Worm (Caenorhabditis elegans) whole organism, L1 larva: ENCODE results near the gene nhr-31.
A peak's percentile ranks its signal among the peaks of the same experiment; 100 is the strongest.

Experiments used
- F16B12.6 ChIP-seq: fragments of 150-350 bp; optimal IDR thresholded peaks from 2 replicates; lab custom pipeline; 2014; ENCODE audit warnings: missing biosample characterization, missing genetic modification characterization
- ama-1 ChIP-seq: fragments of 150-350 bp; optimal IDR thresholded peaks from 2 replicates; lab custom pipeline; 2014
- ceh-88 ChIP-seq: fragments of 200-800 bp; sonication (Bioruptor generic); IDR thresholded peaks from 2 replicates; pipeline ENCODE4 v1.3.6; 2022; ENCODE audit warnings: missing genetic modification characterization, missing compliant biosample characterization
- egl-27 ChIP-seq, 2 experiments: fragments of 150-350 bp in 1 of 2; sonication (generic microtip); optimal IDR thresholded peaks; 3 replicates each; lab custom pipeline; 2017 to 2018; ENCODE audit warnings: missing biosample characterization in 2 of 2, missing genetic modification characterization in 2 of 2, missing genetic modification reagents in 2 of 2
- elt-3 ChIP-seq, 6 experiments: fragments of 150-350 bp in 1 of 6; sonication (generic microtip); optimal IDR thresholded peaks; 2 replicates each; lab custom pipeline; 2017 to 2018; ENCODE audit warnings: missing biosample characterization in 6 of 6, missing genetic modification characterization in 6 of 6, inconsistent platforms in 1 of 6
- lir-3 ChIP-seq: sonication (generic microtip); optimal IDR thresholded peaks from 2 replicates; lab custom pipeline; 2016; ENCODE audit warnings: mild to moderate bottlenecking, missing genetic modification characterization, moderate library complexity, missing compliant biosample characterization; ENCODE audit not compliant: poor library complexity
- lsy-2 ChIP-seq, 2 experiments: fragments of 150-350 bp; optimal IDR thresholded peaks; 2 replicates each; lab custom pipeline; 2014; ENCODE audit warnings: missing biosample characterization in 2 of 2, missing genetic modification characterization in 2 of 2
- mdl-1 ChIP-seq, 2 experiments: fragments of 150-350 bp; optimal IDR thresholded peaks; 2 replicates each; lab custom pipeline; 2014 to 2017; ENCODE audit warnings: missing biosample characterization in 2 of 2, missing genetic modification characterization in 2 of 2, inconsistent platforms in 1 of 2
- sox-4 ChIP-seq: sonication (generic microtip); optimal IDR thresholded peaks from 2 replicates; lab custom pipeline; 2016; ENCODE audit warnings: missing genetic modification characterization, missing compliant biosample characterization

ce11 chrIV:8028372-8028771 is 941 bp downstream of the nhr-31 start:
- TF ChIP-seq ama-1 (lab: Kevin White, UChicago) (no peak), sox-4 (tag; lab: Kevin White, UChicago) (no peak), elt-3 (tag; optimal IDR thresholded peaks at IDR 0.05; lab: Kevin White, UChicago) (peak in 5 of 6 experiments; percentile 90 to 99 (median 91)), egl-27 (tag; optimal IDR thresholded peaks at IDR 0.05; lab: Kevin White, UChicago) (no peak), mdl-1 (tag; optimal IDR thresholded peaks at IDR 0.05; lab: Kevin White, UChicago) (peak in 1 of 2 experiments; percentile 98), ceh-88 (GFP tag; lab: Robert Waterston, UW) (no peak), lir-3 (tag; lab: Kevin White, UChicago) (peak; percentile 32), lsy-2 (tag; optimal IDR thresholded peaks at IDR 0.05; lab: Kevin White, UChicago) (peak; percentile 57), F16B12.6 (tag; lab: Kevin White, UChicago) (no peak)
